Worm (Caenorhabditis elegans) whole organism, L3 larva: Measurements from ENCODE around the gene rpl-29.

Source experiments
- R02D3.7 ChIP-seq: fragments of 150-350 bp; optimal IDR thresholded peaks from 2 replicates; lab custom pipeline; 2014; ENCODE audit warnings: missing biosample characterization, missing genetic modification characterization
- ZK546.5 ChIP-seq: sonication (generic microtip); optimal IDR thresholded peaks from 2 replicates; lab custom pipeline; 2017; ENCODE audit warnings: missing biosample characterization, missing genetic modification characterization
- aly-2 ChIP-seq: fragments of 150-350 bp; optimal IDR thresholded peaks from 2 replicates; lab custom pipeline; 2014; ENCODE audit warnings: missing biosample characterization, missing genetic modification characterization
- ama-1 ChIP-seq: fragments of 150-350 bp; optimal IDR thresholded peaks from 2 replicates; lab custom pipeline; 2018
- ceh-16 ChIP-seq: sonication (generic microtip); optimal IDR thresholded peaks from 2 replicates; lab custom pipeline; 2017; ENCODE audit warnings: missing biosample characterization, missing genetic modification characterization
- ceh-9 ChIP-seq: sonication (generic microtip); optimal IDR thresholded peaks from 2 replicates; lab custom pipeline; 2018; ENCODE audit warnings: missing biosample characterization, missing genetic modification characterization
- daf-12 ChIP-seq: fragments of 150-350 bp; optimal IDR thresholded peaks from 2 replicates; lab custom pipeline; 2014; ENCODE audit warnings: missing biosample characterization, missing genetic modification reagents, missing genetic modification characterization
- egl-27 ChIP-seq: sonication (generic microtip); optimal IDR thresholded peaks from 4 replicates; lab custom pipeline; 2017; ENCODE audit warnings: missing biosample characterization, missing genetic modification reagents, missing genetic modification characterization
- egl-5 ChIP-seq: fragments of 150-350 bp; optimal IDR thresholded peaks from 2 replicates; lab custom pipeline; 2017; ENCODE audit warnings: missing biosample characterization, missing genetic modification reagents, missing genetic modification characterization, inconsistent platforms
- elt-1 ChIP-seq: fragments of 150-350 bp; optimal IDR thresholded peaks from 2 replicates; lab custom pipeline; 2014; ENCODE audit warnings: missing biosample characterization, missing genetic modification characterization
- elt-2 ChIP-seq: sonication (generic microtip); optimal IDR thresholded peaks from 2 replicates; lab custom pipeline; 2016; ENCODE audit warnings: missing genetic modification reagents, mild to moderate bottlenecking, missing genetic modification characterization, missing compliant biosample characterization
- eor-1 ChIP-seq, 2 experiments: fragments of 150-350 bp; optimal IDR thresholded peaks; 2 replicates each; lab custom pipeline; 2014 to 2018; ENCODE audit warnings: missing biosample characterization in 2 of 2, missing genetic modification characterization in 2 of 2
- fkh-2 ChIP-seq: fragments of 150-350 bp; optimal IDR thresholded peaks from 2 replicates; lab custom pipeline; 2014; ENCODE audit warnings: missing biosample characterization, missing genetic modification reagents, missing genetic modification characterization
- fos-1 ChIP-seq: fragments of 150-350 bp; optimal IDR thresholded peaks from 2 replicates; lab custom pipeline; 2014; ENCODE audit warnings: missing biosample characterization, missing genetic modification characterization
- hmg-11 ChIP-seq: sonication (generic microtip); optimal IDR thresholded peaks from 2 replicates; lab custom pipeline; 2016; ENCODE audit warnings: missing genetic modification characterization, missing compliant biosample characterization
- jun-1 ChIP-seq: fragments of 150-350 bp; optimal IDR thresholded peaks from 2 replicates; lab custom pipeline; 2014; ENCODE audit warnings: missing biosample characterization, missing genetic modification reagents, missing genetic modification characterization
- lin-15B ChIP-seq: fragments of 150-350 bp; optimal IDR thresholded peaks from 2 replicates; lab custom pipeline; 2014; ENCODE audit warnings: missing biosample characterization, missing genetic modification characterization
- lin-39 ChIP-seq: fragments of 150-350 bp; optimal IDR thresholded peaks from 2 replicates; lab custom pipeline; 2018; ENCODE audit warnings: missing biosample characterization, missing genetic modification reagents, missing genetic modification characterization
- lsy-12 ChIP-seq: sonication (generic microtip); optimal IDR thresholded peaks from 2 replicates; lab custom pipeline; 2016; ENCODE audit warnings: mild to moderate bottlenecking, missing genetic modification characterization, missing compliant biosample characterization
- mdl-1 ChIP-seq: fragments of 150-350 bp; optimal IDR thresholded peaks from 2 replicates; lab custom pipeline; 2014; ENCODE audit warnings: missing biosample characterization, missing genetic modification characterization
- mml-1 ChIP-seq: fragments of 150-350 bp; sonication (generic microtip); optimal IDR thresholded peaks from 3 replicates; lab custom pipeline; 2014; ENCODE audit warnings: missing biosample characterization, missing genetic modification characterization
- nfya-1 ChIP-seq: sonication (generic microtip); optimal IDR thresholded peaks from 2 replicates; lab custom pipeline; 2017; ENCODE audit warnings: missing genetic modification characterization, mild to moderate bottlenecking, missing compliant biosample characterization, antibody characterized with exemption, moderate library complexity; ENCODE audit not compliant: insufficient read depth
- nhr-11 ChIP-seq: fragments of 150-350 bp; optimal IDR thresholded peaks from 2 replicates; lab custom pipeline; 2014; ENCODE audit warnings: missing biosample characterization, missing genetic modification characterization
- nhr-23 ChIP-seq: fragments of 150-350 bp; optimal IDR thresholded peaks from 2 replicates; lab custom pipeline; 2014; ENCODE audit warnings: missing biosample characterization, missing genetic modification reagents, missing genetic modification characterization
- nhr-237 ChIP-seq: fragments of 150-350 bp; optimal IDR thresholded peaks from 2 replicates; lab custom pipeline; 2014; ENCODE audit warnings: missing biosample characterization, missing genetic modification characterization
- nhr-25 ChIP-seq: sonication (generic microtip); optimal IDR thresholded peaks from 2 replicates; lab custom pipeline; 2017; ENCODE audit warnings: missing biosample characterization, missing genetic modification characterization
- nhr-28 ChIP-seq: fragments of 150-350 bp; optimal IDR thresholded peaks from 2 replicates; lab custom pipeline; 2014; ENCODE audit warnings: missing biosample characterization, missing genetic modification characterization
- nhr-43 ChIP-seq: sonication (generic microtip); optimal IDR thresholded peaks from 2 replicates; lab custom pipeline; 2016; ENCODE audit warnings: mild to moderate bottlenecking, missing genetic modification characterization, missing compliant biosample characterization; ENCODE audit not compliant: poor library complexity, severe bottlenecking
- nhr-76 ChIP-seq: fragments of 150-350 bp; sonication (generic microtip); optimal IDR thresholded peaks from 5 replicates; lab custom pipeline; 2014; ENCODE audit warnings: missing biosample characterization, missing genetic modification characterization
- pha-4 ChIP-seq: fragments of 150-350 bp; optimal IDR thresholded peaks from 2 replicates; lab custom pipeline; 2014; ENCODE audit warnings: missing biosample characterization, missing genetic modification reagents, missing genetic modification characterization
- pqm-1 ChIP-seq: fragments of 150-350 bp; optimal IDR thresholded peaks from 2 replicates; lab custom pipeline; 2017; ENCODE audit warnings: missing biosample characterization, missing genetic modification characterization, inconsistent platforms
- sea-2 ChIP-seq: fragments of 150-350 bp; sonication (generic microtip); optimal IDR thresholded peaks from 4 replicates; lab custom pipeline; 2014; ENCODE audit warnings: missing biosample characterization, missing genetic modification reagents, missing genetic modification characterization
- skn-1 ChIP-seq: fragments of 150-350 bp; optimal IDR thresholded peaks from 2 replicates; lab custom pipeline; 2014; ENCODE audit warnings: missing biosample characterization, missing genetic modification characterization
- snpc-4 ChIP-seq: fragments of 150-350 bp; optimal IDR thresholded peaks from 2 replicates; lab custom pipeline; 2014; ENCODE audit warnings: missing biosample characterization, missing genetic modification characterization
- tbx-2 ChIP-seq: sonication (generic microtip); optimal IDR thresholded peaks from 2 replicates; lab custom pipeline; 2016; ENCODE audit warnings: mild to moderate bottlenecking, missing genetic modification characterization, missing compliant biosample characterization
- unc-39 ChIP-seq: sonication (generic microtip); optimal IDR thresholded peaks from 4 replicates; lab custom pipeline; 2017; ENCODE audit warnings: missing biosample characterization, missing genetic modification characterization
- unc-62 ChIP-seq: fragments of 150-350 bp; sonication (generic microtip); optimal IDR thresholded peaks from 4 replicates; lab custom pipeline; 2014; ENCODE audit warnings: missing biosample characterization, missing genetic modification reagents, missing genetic modification characterization
- zag-1 ChIP-seq: fragments of 150-350 bp; optimal IDR thresholded peaks from 2 replicates; lab custom pipeline; 2014; ENCODE audit warnings: missing biosample characterization, missing genetic modification characterization
- ztf-11 ChIP-seq: fragments of 150-350 bp; optimal IDR thresholded peaks from 2 replicates; lab custom pipeline; 2014; ENCODE audit warnings: missing biosample characterization, missing genetic modification characterization
- ztf-4 ChIP-seq: fragments of 150-350 bp; optimal IDR thresholded peaks from 2 replicates; lab custom pipeline; 2014; ENCODE audit warnings: missing biosample characterization, missing genetic modification characterization

Gene rpl-29

ce11 chrIV:13836290-13836689 is 45.7 kb upstream of the rpl-29 start, which contains the start of gene H08M01.1:
TSS of gene H08M01.1 (minus strand) at chrIV:13836390.
- TF ChIP-seq eor-1 (tag; optimal IDR thresholded peaks at IDR 0.05; lab: Kevin White, UChicago) (no peak), tbx-2 (tag; lab: Kevin White, UChicago) (no peak), daf-12 (tag; lab: Kevin White, UChicago) (no peak), ztf-11 (no peak), pha-4 (tag; lab: Kevin White, UChicago) (no peak), ama-1 (lab: Kevin White, UChicago) (no peak), unc-62 (GFP tag; lab: Kevin White, UChicago) (no peak), snpc-4 (tag; lab: Kevin White, UChicago) (no peak), egl-27 (no peak)

DNA sequence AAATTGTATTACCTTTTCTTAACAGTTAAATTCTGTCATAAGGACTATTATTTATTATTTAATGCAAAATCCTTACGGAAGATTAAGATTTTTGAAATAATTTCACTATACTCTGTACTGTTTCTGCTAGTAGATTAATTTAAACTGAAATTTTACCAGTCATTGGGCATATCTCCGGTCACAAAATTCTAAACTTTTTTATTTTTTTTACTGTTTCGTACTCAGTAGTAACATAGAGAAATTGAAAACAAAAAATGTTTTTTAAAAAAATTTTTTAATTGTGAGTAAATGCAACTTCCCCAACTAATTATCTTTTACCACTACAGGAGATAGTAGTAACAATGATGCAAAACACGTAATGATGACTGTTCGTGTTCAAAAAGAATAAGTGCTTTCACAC is 43.7 kb upstream of the rpl-29 start:
- TF ChIP-seq ztf-4 (no peak), ZK546.5 (tag; lab: Kevin White, UChicago) (no peak), eor-1 (tag; optimal IDR thresholded peaks at IDR 0.05; lab: Kevin White, UChicago) (no peak), unc-39 (no peak), aly-2 (tag; lab: Kevin White, UChicago) (no peak), sea-2 (GFP tag; lab: Kevin White, UChicago) (no peak), hmg-11 (no peak), pqm-1 (tag; lab: Kevin White, UChicago) (no peak), elt-1 (tag; lab: Kevin White, UChicago) (no peak), nhr-25 (tag; lab: Kevin White, UChicago) (no peak), egl-5 (no peak), nhr-23 (tag; lab: Kevin White, UChicago) (no peak), skn-1 (tag; lab: Kevin White, UChicago) (no peak), lsy-12 (tag; lab: Kevin White, UChicago) (no peak), elt-2 (tag; lab: Kevin White, UChicago) (no peak), nhr-11 (no peak), lin-15B (no peak)

- TF ChIP-seq tbx-2 (tag; lab: Kevin White, UChicago) (no peak), pqm-1 (tag; lab: Kevin White, UChicago) (no peak), jun-1 (no peak), ceh-9 (tag; lab: Kevin White, UChicago) (no peak), nhr-28 (tag; lab: Kevin White, UChicago) (no peak), ceh-16 (tag; lab: Kevin White, UChicago) (no peak), nhr-23 (tag; lab: Kevin White, UChicago) (no peak), ztf-4 (no peak), egl-27 (no peak), fkh-2 (tag; lab: Kevin White, UChicago) (no peak), snpc-4 (tag; lab: Kevin White, UChicago) (no peak), egl-5 (no peak), nfya-1 (tag; lab: Kevin White, UChicago) (no peak), lin-39 (tag; lab: Kevin White, UChicago) (no peak), unc-62 (GFP tag; lab: Kevin White, UChicago) (no peak)
Measured at ce11 chrIV:13860459-13860858, 21.6 kb upstream of the rpl-29 start.

ce11 chrIV:13865172-13865571 is 16.9 kb upstream of the rpl-29 start, which contains the start of gene vamp-8:
TSS of gene vamp-8 (minus strand) at chrIV:13865196.
- no peak for TF ChIP-seq nhr-237 (tag; lab: Kevin White, UChicago)
- no peak for TF ChIP-seq aly-2 (tag; lab: Kevin White, UChicago)
- TF ChIP-seq pha-4 (tag; lab: Kevin White, UChicago), result peak; percentile 100
- TF ChIP-seq ama-1 (lab: Kevin White, UChicago), result no peak
- TF ChIP-seq nhr-11, result no peak
- no peak for TF ChIP-seq skn-1 (tag; lab: Kevin White, UChicago)

DNA sequence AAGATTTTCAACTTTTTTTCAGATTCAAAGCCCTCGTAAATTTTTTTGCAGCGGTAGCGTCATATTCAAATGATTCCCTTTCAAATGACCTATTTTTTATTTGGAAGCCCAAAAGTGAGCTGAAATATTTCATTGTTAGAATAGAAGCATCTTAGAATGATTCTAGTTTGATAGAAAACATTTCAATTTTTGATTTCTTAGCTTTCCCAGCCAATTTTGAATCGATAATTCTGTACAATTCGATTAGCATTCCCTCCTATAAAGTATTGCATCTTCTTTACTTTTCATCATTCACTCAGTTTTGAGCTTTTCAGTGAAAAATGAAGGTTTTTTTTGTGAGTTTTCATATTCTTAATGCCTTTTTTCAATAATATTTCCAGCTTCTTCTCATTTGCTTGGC is 15.3 kb upstream of the rpl-29 start, which contains the start of gene B0513.90:
Gene B0513.90, plus strand, starts transcription at position 301 of the 400 bp plus-strand sequence.
- TF ChIP-seq elt-1 (tag; lab: Kevin White, UChicago) (no peak), nhr-43 (no peak), nhr-11 (no peak), jun-1 (no peak), ceh-9 (tag; lab: Kevin White, UChicago) (no peak), zag-1 (tag; lab: Kevin White, UChicago) (no peak), sea-2 (GFP tag; lab: Kevin White, UChicago) (no peak), nhr-76 (tag; lab: Kevin White, UChicago) (no peak), eor-1 (tag; optimal IDR thresholded peaks at IDR 0.05; lab: Kevin White, UChicago) (no peak), fos-1 (no peak), mml-1 (tag; lab: Kevin White, UChicago) (no peak), pha-4 (tag; lab: Kevin White, UChicago) (no peak), mdl-1 (no peak), nhr-28 (tag; lab: Kevin White, UChicago) (no peak), R02D3.7 (tag; lab: Kevin White, UChicago) (no peak), pqm-1 (tag; lab: Kevin White, UChicago) (no peak), unc-62 (GFP tag; lab: Kevin White, UChicago) (no peak), egl-5 (no peak)
